Worm (Caenorhabditis elegans) whole organism, L1 larva: ENCODE data around the gene dyf-6.

Experiments
- ceh-82 ChIP-seq, 3 experiments: fragments of 150-350 bp in 1 of 3; sonication (generic microtip) in 2 of 3; optimal IDR thresholded peaks; 2 replicates each; lab custom pipeline; 2014 to 2017; ENCODE audit warnings: missing biosample characterization in 3 of 3, missing genetic modification characterization in 3 of 3
- egl-27 ChIP-seq, 2 experiments: fragments of 150-350 bp in 1 of 2; sonication (generic microtip); optimal IDR thresholded peaks; 3 replicates each; lab custom pipeline; 2017 to 2018; ENCODE audit warnings: missing biosample characterization in 2 of 2, missing genetic modification characterization in 2 of 2, missing genetic modification reagents in 2 of 2
- fkh-10 ChIP-seq: sonication (generic microtip); optimal IDR thresholded peaks from 2 replicates; lab custom pipeline; 2017; ENCODE audit warnings: missing biosample characterization, missing genetic modification reagents, missing genetic modification characterization
- lin-39 ChIP-seq: fragments of 150-350 bp; optimal IDR thresholded peaks from 2 replicates; lab custom pipeline; 2014; ENCODE audit warnings: missing biosample characterization, missing genetic modification reagents, missing genetic modification characterization
- mab-9 ChIP-seq: fragments of 200-800 bp; sonication (Bioruptor generic); IDR thresholded peaks from 2 replicates; pipeline ENCODE4 v1.3.6; 2022; ENCODE audit warnings: missing genetic modification reagents, missing genetic modification characterization, missing compliant biosample characterization
- nhr-28 ChIP-seq: fragments of 150-350 bp; optimal IDR thresholded peaks from 2 replicates; lab custom pipeline; 2014; ENCODE audit warnings: missing biosample characterization, missing genetic modification characterization
- nhr-76 ChIP-seq: sonication (generic microtip); optimal IDR thresholded peaks from 2 replicates; lab custom pipeline; 2017; ENCODE audit warnings: missing biosample characterization, missing genetic modification characterization
- snpc-4 ChIP-seq: fragments of 150-350 bp; optimal IDR thresholded peaks from 2 replicates; lab custom pipeline; 2014; ENCODE audit warnings: missing biosample characterization, missing genetic modification characterization

ce11 chrX:10419743-10420142 is 33.4 kb upstream of the dyf-6 start, which contains the start of gene cdk-11.2:
- TF ChIP-seq ceh-82 (tag; optimal IDR thresholded peaks at IDR 0.05; lab: Kevin White, UChicago) (peak; percentile 48 to 85 (median 53)), lin-39 (no peak), mab-9 (GFP tag; lab: Robert Waterston, UW) (no peak), egl-27 (tag; optimal IDR thresholded peaks at IDR 0.05; lab: Kevin White, UChicago) (no peak), nhr-76 (no peak), snpc-4 (tag; lab: Kevin White, UChicago) (no peak), nhr-28 (no peak), fkh-10 (GFP tag; lab: Kevin White, UChicago) (no peak)
